Fruit fly (Drosophila melanogaster) whole organism, prepupa: ENCODE data around the gene Cpr64Ab.
A peak's percentile ranks its signal among the peaks of the same experiment; 100 is the strongest.

Experiments used
- Blimp-1 ChIP-seq: fragments of 200-800 bp; sonication (Bioruptor generic); optimal IDR thresholded peaks from 3 replicates; lab custom pipeline; 2017; ENCODE audit warnings: missing biosample characterization, missing genetic modification characterization, mild to moderate bottlenecking, moderate library complexity, missing genetic modification reagents
- CG10669 ChIP-seq: fragments of 200-800 bp; sonication (Bioruptor generic); optimal IDR thresholded peaks from 3 replicates; lab custom pipeline; 2018; ENCODE audit warnings: missing biosample characterization, mild to moderate bottlenecking, missing genetic modification characterization, moderate library complexity
- CG15336 ChIP-seq: fragments of 200-800 bp; sonication (Bioruptor generic); IDR thresholded peaks from 2 replicates; pipeline ENCODE4 v1.3.6; 2022; ENCODE audit warnings: missing biosample characterization, missing genetic modification characterization
- CG1621 ChIP-seq: fragments of 200-800 bp; sonication (Bioruptor generic); optimal IDR thresholded peaks from 3 replicates; lab custom pipeline; 2018; ENCODE audit warnings: missing biosample characterization, mild to moderate bottlenecking, missing genetic modification characterization
- CG16779 ChIP-seq: fragments of 200-800 bp; sonication (Bioruptor generic); optimal IDR thresholded peaks from 3 replicates; lab custom pipeline; 2017; ENCODE audit warnings: missing biosample characterization, mild to moderate bottlenecking, missing genetic modification characterization
- CG34406 ChIP-seq: fragments of 200-800 bp; sonication (Bioruptor generic); optimal IDR thresholded peaks from 3 replicates; lab custom pipeline; 2016; ENCODE audit warnings: missing biosample characterization, missing genetic modification characterization
- CG4318 ChIP-seq: fragments of 200-800 bp; sonication (Bioruptor generic); optimal IDR thresholded peaks from 3 replicates; lab custom pipeline; 2017; ENCODE audit warnings: missing biosample characterization, mild to moderate bottlenecking, missing genetic modification characterization
- CG6163 ChIP-seq: fragments of 200-800 bp; sonication (Bioruptor generic); IDR thresholded peaks from 3 replicates; pipeline ENCODE4 v1.3.6; 2022; ENCODE audit warnings: missing biosample characterization, missing genetic modification characterization
- CG6276 ChIP-seq: fragments of 200-800 bp; sonication (Bioruptor generic); optimal IDR thresholded peaks from 2 replicates; lab custom pipeline; 2017; ENCODE audit warnings: missing biosample characterization, mild to moderate bottlenecking, missing genetic modification characterization
- CG6808 ChIP-seq: fragments of 200-800 bp; sonication (Bioruptor generic); optimal IDR thresholded peaks from 3 replicates; lab custom pipeline; 2017; ENCODE audit warnings: missing biosample characterization, missing genetic modification characterization, mild to moderate bottlenecking, moderate library complexity, missing genetic modification reagents
- Eip75B ChIP-seq: fragments of 200-800 bp; sonication (Bioruptor generic); optimal IDR thresholded peaks from 3 replicates; lab custom pipeline; 2016; ENCODE audit warnings: missing biosample characterization, missing genetic modification characterization
- Eip78C ChIP-seq: fragments of 200-800 bp; sonication (Bioruptor generic); peaks from one replicate; lab custom pipeline; 2016; ENCODE audit warnings: missing biosample characterization, missing genetic modification characterization
- Gug ChIP-seq: fragments of 200-800 bp; sonication (Bioruptor generic); IDR thresholded peaks from 2 replicates; pipeline ENCODE4 v1.3.6; 2022; ENCODE audit warnings: missing biosample characterization, missing genetic modification characterization
- Lpt ChIP-seq: fragments of 200-800 bp; sonication (Bioruptor generic); optimal IDR thresholded peaks from 3 replicates; lab custom pipeline; 2016; ENCODE audit warnings: missing biosample characterization, missing genetic modification characterization
- Met ChIP-seq: fragments of 200-800 bp; sonication (Bioruptor generic); optimal IDR thresholded peaks from 3 replicates; lab custom pipeline; 2016; ENCODE audit warnings: missing biosample characterization, missing genetic modification characterization
- OdsH ChIP-seq: fragments of 200-800 bp; sonication (Bioruptor generic); optimal IDR thresholded peaks from 3 replicates; lab custom pipeline; 2016; ENCODE audit warnings: missing biosample characterization, missing genetic modification characterization
- Sox102F ChIP-seq: fragments of 200-800 bp; sonication (Bioruptor generic); optimal IDR thresholded peaks from 2 replicates; lab custom pipeline; 2016; ENCODE audit warnings: missing biosample characterization, mild to moderate bottlenecking, missing genetic modification characterization
- Sox15 ChIP-seq: fragments of 200-800 bp; sonication (Bioruptor generic); optimal IDR thresholded peaks from 3 replicates; lab custom pipeline; 2016; ENCODE audit warnings: missing biosample characterization, missing genetic modification characterization
- acj6 ChIP-seq: fragments of 200-800 bp; sonication (Bioruptor generic); optimal IDR thresholded peaks from 3 replicates; lab custom pipeline; 2016; ENCODE audit warnings: missing biosample characterization, missing genetic modification characterization
- cyc ChIP-seq: fragments of 200-800 bp; sonication (Bioruptor generic); optimal IDR thresholded peaks from 3 replicates; lab custom pipeline; 2016; ENCODE audit warnings: missing biosample characterization, missing genetic modification characterization
- dac ChIP-seq: fragments of 200-800 bp; sonication (Bioruptor generic); optimal IDR thresholded peaks from 2 replicates; lab custom pipeline; 2017; ENCODE audit warnings: missing biosample characterization, mild to moderate bottlenecking, missing genetic modification characterization
- dsx ChIP-seq: fragments of 200-800 bp; optimal IDR thresholded peaks from 3 replicates; lab custom pipeline; 2019; ENCODE audit warnings: missing biosample characterization, mild to moderate bottlenecking, missing genetic modification characterization, moderate library complexity; ENCODE audit not compliant: poor library complexity, severe bottlenecking
- eg ChIP-seq: fragments of 200-800 bp; sonication (Bioruptor generic); IDR thresholded peaks from 3 replicates; pipeline ENCODE4 v1.3.6; 2022; ENCODE audit warnings: missing biosample characterization, missing genetic modification characterization
- fd85E ChIP-seq: fragments of 200-800 bp; sonication (Bioruptor generic); optimal IDR thresholded peaks from 3 replicates; lab custom pipeline; 2016; ENCODE audit warnings: missing biosample characterization, missing genetic modification characterization
- ss ChIP-seq, 2 experiments: fragments of 200-800 bp; sonication (Bioruptor generic); optimal IDR thresholded peaks; 2 replicates in 1 of 2; 3 replicates in 1 of 2; lab custom pipeline; 2017 to 2018; ENCODE audit warnings: mild to moderate bottlenecking in 2 of 2, missing biosample characterization in 2 of 2, missing genetic modification characterization in 2 of 2, moderate library complexity in 1 of 2
- svp ChIP-seq: fragments of 200-800 bp; sonication (Bioruptor generic); peaks from one replicate; lab custom pipeline; 2016; ENCODE audit warnings: missing biosample characterization, missing genetic modification characterization
- vri ChIP-seq: fragments of 200-800 bp; sonication (Bioruptor generic); optimal IDR thresholded peaks from 3 replicates; lab custom pipeline; 2016; ENCODE audit warnings: missing biosample characterization, mild to moderate bottlenecking, missing genetic modification characterization

Cpr64Ab gene

DNA sequence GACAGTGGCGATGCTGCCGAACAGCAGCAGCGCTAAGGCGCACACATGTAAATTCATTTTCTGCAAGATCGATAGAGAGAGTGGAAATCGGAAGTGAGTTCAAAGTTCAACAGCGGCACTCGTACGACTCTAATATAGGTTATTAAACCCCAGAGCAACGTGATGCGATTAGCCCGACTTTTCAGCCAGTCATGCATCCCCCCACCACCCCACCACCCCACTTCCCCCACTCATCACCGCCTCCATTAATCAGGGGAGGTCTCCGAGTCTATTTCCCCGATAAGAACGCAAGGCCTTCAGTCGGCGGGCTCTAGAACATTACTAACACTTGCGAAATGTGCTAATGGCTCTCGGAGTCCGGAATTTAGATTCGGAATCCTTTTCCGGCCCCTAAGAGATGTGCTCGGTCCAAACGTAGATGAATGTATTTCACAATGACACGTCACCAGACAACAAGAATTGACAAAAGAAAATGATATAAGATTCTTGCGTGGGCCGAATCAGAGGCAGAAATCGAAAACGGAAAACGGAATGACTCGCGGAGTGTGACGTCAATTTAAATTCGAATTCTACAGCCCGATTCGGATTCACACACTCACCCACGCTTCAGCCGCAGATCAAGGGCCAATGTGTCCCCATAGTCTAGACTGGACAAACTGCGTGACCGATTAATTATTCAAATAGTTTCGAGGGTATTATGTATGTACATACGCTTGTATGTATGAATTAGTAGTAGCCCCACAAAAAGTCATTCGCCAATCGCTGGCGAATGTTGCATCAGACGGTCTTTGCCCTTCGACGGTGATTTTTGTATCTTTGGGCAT, 14.5 kb upstream of the Cpr64Ab start:
- TF ChIP-seq Met (GFP tag; lab: Kevin White, UChicago): no peak
- TF ChIP-seq fd85E (GFP tag; lab: Kevin White, UChicago): no peak
- TF ChIP-seq Blimp-1: no peak
- TF ChIP-seq CG10669 (GFP tag; lab: Kevin White, UChicago): peak; percentile 14
- TF ChIP-seq ss (GFP tag; optimal IDR thresholded peaks at IDR 0.05; lab: Kevin White, UChicago): peak; percentile 16 to 56
- no peak for TF ChIP-seq CG1621
- peak; percentile 49 for TF ChIP-seq CG6276
- peak; percentile 35; the same call in 1 of the 2 replicates for TF ChIP-seq CG15336 (GFP tag; lab: Robert Waterston, UW)
- 0 out of 3 replicates have a peak, but pooled peaks have one; percentile 12 for TF ChIP-seq CG6163 (GFP tag; lab: Robert Waterston, UW)
- no peak for TF ChIP-seq dac (GFP tag; lab: Kevin White, UChicago)
- no peak for TF ChIP-seq OdsH (GFP tag; lab: Kevin White, UChicago)
- no peak for TF ChIP-seq CG34406 (GFP tag; lab: Kevin White, UChicago)
- 0 out of 3 replicates have a peak, but pooled peaks have one; percentile 34 for TF ChIP-seq eg (GFP tag; lab: Robert Waterston, UW)
- peak; percentile 84 for TF ChIP-seq svp (GFP tag; lab: Kevin White, UChicago)
- no peak for TF ChIP-seq Gug (GFP tag; lab: Robert Waterston, UW)
- peak; percentile 23 for TF ChIP-seq CG6808 (GFP tag; lab: Kevin White, UChicago)
- TF ChIP-seq CG16779 (tag; lab: Kevin White, UChicago): peak; percentile 15
- TF ChIP-seq, all 60 proteins: peak for 9

DNA sequence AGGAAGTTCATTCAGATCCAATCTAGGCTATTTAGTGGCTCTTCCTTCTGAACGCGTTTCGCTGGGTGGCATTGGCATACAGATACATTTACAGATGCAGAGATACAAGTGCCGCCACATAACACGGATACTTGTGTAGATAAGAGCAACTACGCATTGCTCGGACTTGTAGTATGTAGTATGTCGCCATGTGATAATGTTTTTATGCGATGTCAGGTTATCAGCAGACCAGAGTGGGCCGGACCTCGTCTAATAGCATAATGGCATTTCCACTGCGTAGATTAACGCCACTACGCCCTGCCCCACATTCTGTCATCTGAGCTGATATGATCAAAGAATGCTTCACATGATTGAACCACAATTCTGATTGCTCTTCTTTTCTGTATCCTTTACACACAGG, 10.5 kb upstream of the Cpr64Ab start:
- TF ChIP-seq cyc (GFP tag; lab: Kevin White, UChicago) (no peak), svp (GFP tag; lab: Kevin White, UChicago) (peak; percentile 83)

DNA sequence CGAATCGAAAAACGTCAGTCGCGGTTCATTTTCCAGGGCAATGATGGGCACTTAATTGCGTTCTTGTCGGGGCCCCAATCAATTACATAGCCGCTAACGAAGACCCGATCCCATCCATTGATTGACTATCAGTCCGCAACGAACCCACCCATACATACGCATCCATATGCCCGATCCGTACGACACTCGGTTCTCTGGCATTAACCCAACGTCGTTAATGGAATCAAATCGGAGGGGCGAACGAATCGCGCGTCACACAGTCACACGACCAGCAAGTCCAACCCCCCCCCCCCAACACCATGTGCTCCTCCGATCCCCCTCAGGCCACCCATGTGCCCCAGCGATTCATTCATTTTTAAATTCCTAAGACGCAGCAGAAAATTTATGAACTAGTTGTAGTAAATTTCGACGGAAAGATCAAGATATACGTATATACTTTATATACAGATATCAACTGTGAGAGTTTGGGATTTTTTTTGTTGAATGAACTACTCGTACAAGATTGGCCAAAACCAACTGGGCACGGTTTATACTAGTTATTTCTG, 10.0 kb upstream of the Cpr64Ab start:
- peak in 1 of 2 experiments; percentile 10 for TF ChIP-seq ss (GFP tag; optimal IDR thresholded peaks at IDR 0.05; lab: Kevin White, UChicago)
- peak; percentile 4 for TF ChIP-seq CG1621
- no peak for TF ChIP-seq Sox15 (GFP tag; lab: Kevin White, UChicago)
- TF ChIP-seq Eip75B (GFP tag; lab: Kevin White, UChicago): no peak
- TF ChIP-seq Lpt: no peak
- TF ChIP-seq acj6 (GFP tag; lab: Kevin White, UChicago): no peak
- peak; percentile 16 for TF ChIP-seq dsx (GFP tag; lab: Kevin White, UChicago)
- peak; percentile 24 for TF ChIP-seq Eip78C (GFP tag; lab: Kevin White, UChicago)
- peak; percentile 40 for TF ChIP-seq CG16779 (tag; lab: Kevin White, UChicago)
- peak; percentile 27 for TF ChIP-seq CG6276
- TF ChIP-seq svp (GFP tag; lab: Kevin White, UChicago): peak; percentile 97
- no peak for TF ChIP-seq vri (GFP tag; lab: Kevin White, UChicago)
- peak; percentile 3 for TF ChIP-seq CG6808 (GFP tag; lab: Kevin White, UChicago)
- TF ChIP-seq, all 60 proteins: peak for 8

dm6 chr3L:4220679-4221078, 9.3 kb upstream of the Cpr64Ab start:
- TF ChIP-seq Met (GFP tag; lab: Kevin White, UChicago): no peak
- TF ChIP-seq Sox102F (GFP tag; lab: Kevin White, UChicago): peak; percentile 16
- peak; percentile 41 for TF ChIP-seq Blimp-1
- TF ChIP-seq vri (GFP tag; lab: Kevin White, UChicago): peak; percentile 77
- no peak for TF ChIP-seq CG4318 (GFP tag; lab: Kevin White, UChicago)
- TF ChIP-seq Eip78C (GFP tag; lab: Kevin White, UChicago): no peak
